Worm (Caenorhabditis elegans) whole organism, L2 larva: ENCODE measurements around the gene F49C12.15.

Experiments used
- C34F6.9 ChIP-seq: fragments of 150-350 bp; optimal IDR thresholded peaks from 2 replicates; lab custom pipeline; 2014; ENCODE audit warnings: missing biosample characterization, missing genetic modification characterization
- F13H6.1 ChIP-seq: sonication (generic microtip); optimal IDR thresholded peaks from 2 replicates; lab custom pipeline; 2016; ENCODE audit warnings: missing genetic modification characterization, missing compliant biosample characterization
- alr-1 ChIP-seq: fragments of 150-350 bp; optimal IDR thresholded peaks from 2 replicates; lab custom pipeline; 2014; ENCODE audit warnings: missing biosample characterization, missing genetic modification characterization
- blmp-1 ChIP-seq: sonication (generic microtip); optimal IDR thresholded peaks from 2 replicates; lab custom pipeline; 2017; ENCODE audit warnings: missing genetic modification characterization, mild to moderate bottlenecking, missing compliant biosample characterization, antibody characterized with exemption, moderate library complexity; ENCODE audit not compliant: insufficient read depth
- ceh-16 ChIP-seq: fragments of 150-350 bp; optimal IDR thresholded peaks from 2 replicates; lab custom pipeline; 2014; ENCODE audit warnings: missing biosample characterization, missing genetic modification characterization
- ceh-82 ChIP-seq: fragments of 150-350 bp; optimal IDR thresholded peaks from 2 replicates; lab custom pipeline; 2014; ENCODE audit warnings: missing biosample characterization, missing genetic modification characterization
- crh-2 ChIP-seq: sonication (generic microtip); optimal IDR thresholded peaks from 2 replicates; lab custom pipeline; 2017; ENCODE audit warnings: missing biosample characterization, missing genetic modification characterization
- egl-27 ChIP-seq: sonication (generic microtip); optimal IDR thresholded peaks from 3 replicates; lab custom pipeline; 2017; ENCODE audit warnings: missing biosample characterization, missing genetic modification reagents, missing genetic modification characterization
- fos-1 ChIP-seq: fragments of 150-350 bp; optimal IDR thresholded peaks from 2 replicates; lab custom pipeline; 2014; ENCODE audit warnings: missing biosample characterization, missing genetic modification characterization
- gmeb-1 ChIP-seq: fragments of 150-350 bp; optimal IDR thresholded peaks from 2 replicates; lab custom pipeline; 2014; ENCODE audit warnings: missing biosample characterization, missing genetic modification characterization
- lin-11 ChIP-seq: fragments of 150-350 bp; sonication (generic microtip); optimal IDR thresholded peaks from 2 replicates; lab custom pipeline; 2014; ENCODE audit warnings: missing biosample characterization, missing genetic modification characterization, inconsistent platforms, mixed read lengths
- lin-13 ChIP-seq: fragments of 150-350 bp; optimal IDR thresholded peaks from 2 replicates; lab custom pipeline; 2014; ENCODE audit warnings: missing biosample characterization, missing genetic modification reagents, missing genetic modification characterization
- lin-39 ChIP-seq: fragments of 150-350 bp; optimal IDR thresholded peaks from 2 replicates; lab custom pipeline; 2014; ENCODE audit warnings: missing biosample characterization, missing genetic modification reagents, missing genetic modification characterization
- lsy-2 ChIP-seq, 2 experiments: fragments of 150-350 bp in 1 of 2; sonication (generic microtip) in 1 of 2; optimal IDR thresholded peaks; 2 replicates each; lab custom pipeline; 2014 to 2017; ENCODE audit warnings: missing biosample characterization in 2 of 2, missing genetic modification characterization in 2 of 2
- mbf-1 ChIP-seq: sonication (generic microtip); optimal IDR thresholded peaks from 2 replicates; lab custom pipeline; 2017; ENCODE audit warnings: missing biosample characterization, missing genetic modification characterization
- mdl-1 ChIP-seq, 2 experiments: fragments of 150-350 bp in 1 of 2; sonication (generic microtip) in 1 of 2; optimal IDR thresholded peaks; 2 replicates each; lab custom pipeline; 2017; ENCODE audit warnings: missing biosample characterization in 2 of 2, missing genetic modification characterization in 2 of 2
- nhr-11 ChIP-seq: fragments of 150-350 bp; optimal IDR thresholded peaks from 2 replicates; lab custom pipeline; 2014; ENCODE audit warnings: missing biosample characterization, missing genetic modification characterization
- nhr-12 ChIP-seq: fragments of 150-350 bp; optimal IDR thresholded peaks from 2 replicates; lab custom pipeline; 2014; ENCODE audit warnings: missing biosample characterization, missing genetic modification characterization
- nhr-129 ChIP-seq: fragments of 150-350 bp; optimal IDR thresholded peaks from 2 replicates; lab custom pipeline; 2014; ENCODE audit warnings: missing biosample characterization, missing genetic modification characterization
- nhr-21 ChIP-seq: fragments of 150-350 bp; optimal IDR thresholded peaks from 2 replicates; lab custom pipeline; 2014; ENCODE audit warnings: missing biosample characterization, missing genetic modification characterization
- nhr-25 ChIP-seq: fragments of 150-350 bp; sonication (generic microtip); optimal IDR thresholded peaks from 3 replicates; lab custom pipeline; 2014; ENCODE audit warnings: missing biosample characterization, missing genetic modification characterization
- nhr-6 ChIP-seq: fragments of 150-350 bp; optimal IDR thresholded peaks from 2 replicates; lab custom pipeline; 2014; ENCODE audit warnings: missing biosample characterization, missing genetic modification characterization
- sem-4 ChIP-seq: fragments of 150-350 bp; optimal IDR thresholded peaks from 2 replicates; lab custom pipeline; 2014; ENCODE audit warnings: missing biosample characterization, missing genetic modification reagents, missing genetic modification characterization
- skn-1 ChIP-seq: sonication (generic microtip); optimal IDR thresholded peaks from 2 replicates; lab custom pipeline; 2017; ENCODE audit warnings: missing biosample characterization, missing genetic modification characterization
- sma-3 ChIP-seq: sonication (generic microtip); optimal IDR thresholded peaks from 2 replicates; lab custom pipeline; 2016; ENCODE audit warnings: missing genetic modification reagents, missing genetic modification characterization, missing compliant biosample characterization
- sma-9 ChIP-seq, 2 experiments: fragments of 150-350 bp in 1 of 2; sonication (generic microtip) in 1 of 2; optimal IDR thresholded peaks; 2 replicates each; lab custom pipeline; 2014 to 2016; ENCODE audit warnings: missing genetic modification characterization in 2 of 2, mild to moderate bottlenecking in 1 of 2, missing biosample characterization in 1 of 2, missing compliant biosample characterization in 1 of 2, missing genetic modification reagents in 1 of 2, moderate library complexity in 1 of 2
- snpc-4 ChIP-seq: fragments of 150-350 bp; optimal IDR thresholded peaks from 2 replicates; lab custom pipeline; 2014; ENCODE audit warnings: missing biosample characterization, missing genetic modification characterization
- unc-39 ChIP-seq: fragments of 150-350 bp; optimal IDR thresholded peaks from 2 replicates; lab custom pipeline; 2014; ENCODE audit warnings: missing biosample characterization, missing genetic modification characterization
- unc-55 ChIP-seq: fragments of 150-350 bp; sonication (generic microtip); optimal IDR thresholded peaks from 3 replicates; lab custom pipeline; 2014; ENCODE audit warnings: missing biosample characterization, missing genetic modification reagents, missing genetic modification characterization
- ztf-1 ChIP-seq: fragments of 200-800 bp; sonication (Bioruptor generic); conservative IDR thresholded peaks from 2 replicates; pipeline ENCODE4 v1.3.6; 2022; ENCODE audit warnings: missing genetic modification characterization, missing compliant biosample characterization

F49C12.15 gene

DNA sequence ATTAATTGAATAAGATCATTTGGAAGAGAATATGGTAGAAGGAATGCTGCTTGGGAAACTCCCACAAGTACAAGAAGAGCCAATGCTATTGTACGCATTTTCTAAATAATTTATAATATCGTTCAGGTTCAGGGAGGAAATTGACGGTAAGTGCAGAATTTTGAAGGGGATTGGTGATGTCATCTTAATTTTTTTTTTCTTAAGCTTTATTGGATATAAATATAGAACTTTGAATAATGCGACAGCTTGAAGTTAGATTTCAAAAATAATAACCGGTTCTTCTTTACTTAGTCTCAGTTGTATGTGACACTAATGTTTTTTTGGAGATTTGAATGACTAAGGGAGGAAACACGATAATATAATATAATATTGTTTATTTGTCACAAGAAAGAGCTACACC is 6.5 kb downstream of the F49C12.15 start, which contains the start of gene nspg-7.1:
Gene nspg-7.1 (minus strand): TSS at position 101 of the 400 bp plus-strand sequence.
- TF ChIP-seq blmp-1 (tag; lab: Kevin White, UChicago): no peak
- no peak for TF ChIP-seq snpc-4 (tag; lab: Kevin White, UChicago)
- TF ChIP-seq lin-11 (tag; lab: Kevin White, UChicago): no peak
- TF ChIP-seq crh-2 (tag; lab: Kevin White, UChicago): no peak
- no peak for TF ChIP-seq sem-4 (tag; lab: Kevin White, UChicago)

- TF ChIP-seq fos-1 (tag; lab: Kevin White, UChicago) (peak; percentile 97), gmeb-1 (tag; lab: Kevin White, UChicago) (peak; percentile 10), crh-2 (tag; lab: Kevin White, UChicago) (peak; percentile 73), sma-9 (GFP tag; optimal IDR thresholded peaks at IDR 0.05; lab: Kevin White, UChicago) (peak; percentile 6), sma-9 (tag; optimal IDR thresholded peaks at IDR 0.05; lab: Kevin White, UChicago) (no peak), sma-3 (no peak), unc-55 (GFP tag; lab: Kevin White, UChicago) (no peak), nhr-21 (tag; lab: Kevin White, UChicago) (no peak)
These were observed 8.8 kb downstream of the F49C12.15 start for ce11 chrIV:9333007-9333406.

ce11 chrIV:9335552-9336251 is 11.4 kb downstream of the F49C12.15 start, which contains the start of the genes coa-4 and T20D3.14:
TSS of gene coa-4 (minus strand) at chrIV:9335602.
TSS of gene T20D3.14 (minus strand) at chrIV:9335909.
- TF ChIP-seq crh-2 (tag; lab: Kevin White, UChicago) (peak; percentile 66), alr-1 (tag; lab: Kevin White, UChicago) (no peak), sma-3 (peak; percentile 19), sem-4 (tag; lab: Kevin White, UChicago) (peak; percentile 25), lsy-2 (tag; optimal IDR thresholded peaks at IDR 0.05; lab: Kevin White, UChicago) (peak in 1 of 2 experiments; percentile 69), fos-1 (tag; lab: Kevin White, UChicago) (peak; percentile 63), F13H6.1 (tag; lab: Kevin White, UChicago) (peak; percentile 28), unc-55 (GFP tag; lab: Kevin White, UChicago) (peak; percentile 39), nhr-25 (peak; percentile 23), C34F6.9 (tag; lab: Kevin White, UChicago) (peak; percentile 56), gmeb-1 (tag; lab: Kevin White, UChicago) (peak; percentile 40), nhr-129 (tag; lab: Kevin White, UChicago) (peak; percentile 59), nhr-6 (tag; lab: Kevin White, UChicago) (no peak), lin-13 (GFP tag; lab: Kevin White, UChicago) (peak; percentile 23), skn-1 (tag; lab: Kevin White, UChicago) (no peak)

DNA sequence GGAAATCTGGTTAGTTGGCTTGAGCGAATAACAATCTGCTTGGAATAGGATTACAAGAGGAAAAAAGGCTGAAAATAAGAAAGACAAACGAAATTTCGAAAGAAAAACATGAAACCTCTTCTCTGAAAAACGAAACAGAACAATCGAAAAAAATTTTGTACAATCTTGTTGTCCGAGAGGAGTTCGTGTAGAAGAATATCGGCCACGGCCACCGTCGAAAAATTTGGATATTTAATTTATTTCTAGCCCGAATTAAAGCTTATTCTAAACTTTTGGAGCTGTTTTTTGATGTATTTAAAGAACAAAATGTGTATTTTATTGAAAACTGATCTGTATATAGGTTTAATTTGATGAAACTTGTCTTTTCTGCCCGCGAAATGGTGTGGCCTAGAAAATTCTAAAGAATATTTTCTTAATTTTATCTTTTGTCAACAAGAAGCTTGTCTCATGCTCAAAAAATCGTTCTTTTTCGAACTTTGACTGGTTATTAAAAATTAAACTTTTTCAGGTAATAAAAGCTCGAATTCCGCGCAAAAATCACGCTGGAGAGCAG is 12.4 kb downstream of the F49C12.15 start, which contains the start of gene T20D3.5:
Gene T20D3.5 (plus strand): TSS at position 503 of the 553 bp plus-strand sequence.
- no peak for TF ChIP-seq egl-27 (tag; lab: Kevin White, UChicago)
- TF ChIP-seq ceh-82 (tag; lab: Kevin White, UChicago): no peak
- no peak for TF ChIP-seq nhr-12 (tag; lab: Kevin White, UChicago)

DNA sequence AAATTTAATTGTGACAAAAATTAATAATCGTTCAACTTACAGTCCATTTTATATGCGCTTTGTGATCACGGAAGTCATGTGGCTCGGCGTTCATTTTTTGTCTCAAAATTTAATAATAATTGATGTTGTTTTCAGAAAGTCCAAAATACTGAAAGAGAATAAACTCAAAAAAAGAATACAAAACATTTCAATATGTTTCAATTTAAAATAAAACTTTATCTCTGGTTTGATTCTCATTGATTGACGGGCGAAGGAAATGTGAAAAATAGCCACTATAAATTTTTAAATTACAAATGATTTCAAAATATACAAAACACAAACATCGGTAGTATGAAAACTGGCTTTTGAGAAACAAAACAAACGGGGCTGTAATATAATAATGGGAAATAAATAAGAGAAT is 14.9 kb downstream of the F49C12.15 start, which contains the start of gene T20D3.6:
Gene T20D3.6 (minus strand): TSS at position 101 of the 400 bp plus-strand sequence.
- TF ChIP-seq ztf-1 (GFP tag; lab: Robert Waterston, UW): no peak
- TF ChIP-seq lin-11 (tag; lab: Kevin White, UChicago): no peak
- TF ChIP-seq nhr-21 (tag; lab: Kevin White, UChicago): no peak
- TF ChIP-seq ceh-82 (tag; lab: Kevin White, UChicago): no peak
- TF ChIP-seq skn-1 (tag; lab: Kevin White, UChicago): no peak
- TF ChIP-seq nhr-129 (tag; lab: Kevin White, UChicago): no peak
- TF ChIP-seq lin-39: no peak
- TF ChIP-seq sma-3: no peak
- TF ChIP-seq blmp-1 (tag; lab: Kevin White, UChicago): no peak
- no peak for TF ChIP-seq F13H6.1 (tag; lab: Kevin White, UChicago)
- no peak for TF ChIP-seq mbf-1 (tag; lab: Kevin White, UChicago)
- TF ChIP-seq lsy-2 (tag; optimal IDR thresholded peaks at IDR 0.05; lab: Kevin White, UChicago): no peak
- no peak for TF ChIP-seq gmeb-1 (tag; lab: Kevin White, UChicago)
- no peak for TF ChIP-seq mdl-1 (tag; optimal IDR thresholded peaks at IDR 0.05; lab: Kevin White, UChicago)
- no peak for TF ChIP-seq nhr-12 (tag; lab: Kevin White, UChicago)
- no peak for TF ChIP-seq ceh-16
- TF ChIP-seq nhr-11: no peak
- TF ChIP-seq sma-9 (GFP tag; optimal IDR thresholded peaks at IDR 0.05; lab: Kevin White, UChicago): no peak
- no peak for TF ChIP-seq sma-9 (tag; optimal IDR thresholded peaks at IDR 0.05; lab: Kevin White, UChicago)
- TF ChIP-seq unc-39 (tag; lab: Kevin White, UChicago): no peak
- TF ChIP-seq, all 48 proteins: peak for 0
